Worm (Caenorhabditis elegans): ENCODE data around the gene C33G8.13.

- no peak for TF ChIP-seq nhr-76 (tag; optimal IDR thresholded peaks at IDR 0.05)
- no peak for TF ChIP-seq sem-2 (GFP tag; optimal IDR thresholded peaks at IDR 0.05)
- TF ChIP-seq nhr-237 (tag; optimal IDR thresholded peaks at IDR 0.05), result no peak
- no peak for TF ChIP-seq snpc-4 (tag; optimal IDR thresholded peaks at IDR 0.05)
- TF ChIP-seq unc-62 (GFP tag; optimal IDR thresholded peaks at IDR 0.05), result no peak
- no peak for TF ChIP-seq mep-1 (tag; optimal IDR thresholded peaks at IDR 0.05)
- TF ChIP-seq lin-13 (tag; optimal IDR thresholded peaks at IDR 0.05), result no peak
Observed at ce11 chrV:7054598-7054997, 38.8 kb upstream of the C33G8.13 start, which contains the start of gene spig-8.
